Worm (Caenorhabditis elegans) whole organism, L4 larva: Measurements from ENCODE around the gene gadr-2.

ENCODE experiments used
- F37D6.2 ChIP-seq: sonication (generic microtip); optimal IDR thresholded peaks from 2 replicates; lab custom pipeline; 2016; ENCODE audit warnings: mild to moderate bottlenecking, missing genetic modification characterization, missing compliant biosample characterization
- R02D3.7 ChIP-seq: fragments of 150-350 bp; sonication (generic microtip); optimal IDR thresholded peaks from 3 replicates; lab custom pipeline; 2014; ENCODE audit warnings: missing biosample characterization, missing genetic modification characterization
- T20F7.1 ChIP-seq: fragments of 200-800 bp; sonication (Bioruptor generic); optimal IDR thresholded peaks from 2 replicates; lab custom pipeline; 2018; ENCODE audit warnings: mild to moderate bottlenecking, missing genetic modification characterization, missing compliant biosample characterization
- T26A8.4 ChIP-seq: fragments of 200-800 bp; sonication (Bioruptor generic); IDR thresholded peaks from 2 replicates; pipeline ENCODE4 v1.3.6; 2022; ENCODE audit warnings: missing genetic modification characterization, missing compliant biosample characterization
- aha-1 ChIP-seq: fragments of 150-350 bp; peaks from one replicate; lab custom pipeline; 2014; ENCODE audit warnings: missing biosample characterization, missing genetic modification characterization
- aly-2 ChIP-seq: sonication (generic microtip); optimal IDR thresholded peaks from 2 replicates; lab custom pipeline; 2018; ENCODE audit warnings: missing biosample characterization, missing genetic modification characterization
- ama-1 ChIP-seq: fragments of 150-350 bp; optimal IDR thresholded peaks from 2 replicates; lab custom pipeline; 2014; ENCODE audit warnings: inconsistent platforms, mixed read lengths
- ceh-20 ChIP-seq: fragments of 200-800 bp; sonication (Bioruptor generic); IDR thresholded peaks from 2 replicates; pipeline ENCODE4 v1.3.6; 2022; ENCODE audit warnings: missing genetic modification reagents, missing genetic modification characterization, missing compliant biosample characterization
- ceh-28 ChIP-seq: fragments of 150-350 bp; optimal IDR thresholded peaks from 2 replicates; lab custom pipeline; 2014; ENCODE audit warnings: missing biosample characterization, missing genetic modification reagents, missing genetic modification characterization
- ceh-32 ChIP-seq: sonication (generic microtip); optimal IDR thresholded peaks from 2 replicates; lab custom pipeline; 2016; ENCODE audit warnings: mild to moderate bottlenecking, missing genetic modification characterization, missing compliant biosample characterization; ENCODE audit not compliant: poor library complexity
- ceh-82 ChIP-seq: sonication (generic microtip); optimal IDR thresholded peaks from 2 replicates; lab custom pipeline; 2017; ENCODE audit warnings: missing biosample characterization, missing genetic modification characterization
- daf-12 ChIP-seq: fragments of 150-350 bp; optimal IDR thresholded peaks from 2 replicates; lab custom pipeline; 2014; ENCODE audit warnings: missing biosample characterization, missing genetic modification reagents, missing genetic modification characterization
- daf-19 ChIP-seq: fragments of 200-800 bp; sonication (Bioruptor generic); conservative IDR thresholded peaks from 2 replicates; pipeline ENCODE4 v1.3.6; 2022; ENCODE audit warnings: missing genetic modification characterization, missing compliant biosample characterization
- dmd-8 ChIP-seq: fragments of 200-800 bp; sonication (Bioruptor generic); IDR thresholded peaks from 2 replicates; pipeline ENCODE4 v1.3.6; 2022; ENCODE audit warnings: missing genetic modification characterization, missing compliant biosample characterization
- dmd-9 ChIP-seq: fragments of 200-800 bp; sonication (Bioruptor generic); IDR thresholded peaks from 2 replicates; pipeline ENCODE4 v1.3.6; 2022; ENCODE audit warnings: missing genetic modification reagents, missing genetic modification characterization, missing compliant biosample characterization
- dpl-1 ChIP-seq: fragments of 150-350 bp; optimal IDR thresholded peaks from 2 replicates; lab custom pipeline; 2014; ENCODE audit warnings: missing biosample characterization, missing genetic modification reagents, missing genetic modification characterization
- egl-27 ChIP-seq: sonication (generic microtip); optimal IDR thresholded peaks from 3 replicates; lab custom pipeline; 2017; ENCODE audit warnings: missing biosample characterization, missing genetic modification reagents, missing genetic modification characterization
- gei-8 ChIP-seq: fragments of 200-800 bp; sonication (Bioruptor generic); optimal IDR thresholded peaks from 2 replicates; lab custom pipeline; 2018; ENCODE audit warnings: mild to moderate bottlenecking, missing genetic modification characterization, missing compliant biosample characterization
- hif-1 ChIP-seq, 2 experiments: sonication (generic microtip); optimal IDR thresholded peaks; 2 replicates each; lab custom pipeline; 2016 to 2017; ENCODE audit warnings: missing compliant biosample characterization in 2 of 2, missing genetic modification characterization in 2 of 2, missing genetic modification reagents in 2 of 2, missing genotype in 2 of 2, mild to moderate bottlenecking in 1 of 2
- hlh-11 ChIP-seq: fragments of 200-800 bp; sonication (Bioruptor generic); optimal IDR thresholded peaks from 2 replicates; lab custom pipeline; 2018; ENCODE audit warnings: mild to moderate bottlenecking, missing genetic modification characterization, missing compliant biosample characterization
- hlh-30 ChIP-seq: sonication (generic microtip); optimal IDR thresholded peaks from 2 replicates; lab custom pipeline; 2017; ENCODE audit warnings: antibody characterized with exemption, mild to moderate bottlenecking, missing genetic modification characterization, missing compliant biosample characterization; ENCODE audit not compliant: insufficient read depth
- hmg-1.1 ChIP-seq: fragments of 200-800 bp; sonication (Bioruptor generic); IDR thresholded peaks from 2 replicates; pipeline ENCODE4 v1.3.6; 2022; ENCODE audit warnings: missing genetic modification reagents, missing genetic modification characterization, missing compliant biosample characterization
- lim-7 ChIP-seq: fragments of 200-800 bp; sonication (Bioruptor generic); IDR thresholded peaks from 2 replicates; pipeline ENCODE4 v1.3.6; 2022; ENCODE audit warnings: missing genetic modification characterization, missing compliant biosample characterization
- lin-1 ChIP-seq: fragments of 200-800 bp; sonication (Bioruptor generic); IDR thresholded peaks from 2 replicates; pipeline ENCODE4 v1.3.6; 2022; ENCODE audit warnings: missing genetic modification reagents, missing genetic modification characterization, missing compliant biosample characterization
- lin-29 ChIP-seq: fragments of 200-800 bp; sonication (Bioruptor generic); IDR thresholded peaks from 2 replicates; pipeline ENCODE4 v1.3.6; 2022; ENCODE audit warnings: missing genetic modification reagents, missing genetic modification characterization, missing compliant biosample characterization
- lin-38 ChIP-seq: fragments of 200-800 bp; sonication (Bioruptor generic); IDR thresholded peaks from 2 replicates; pipeline ENCODE4 v1.3.6; 2022; ENCODE audit warnings: missing genetic modification reagents, missing genetic modification characterization, missing compliant biosample characterization
- lin-39 ChIP-seq: fragments of 150-350 bp; optimal IDR thresholded peaks from 2 replicates; lab custom pipeline; 2014; ENCODE audit warnings: missing biosample characterization, missing genetic modification reagents, missing genetic modification characterization
- lir-3 ChIP-seq: sonication (generic microtip); optimal IDR thresholded peaks from 2 replicates; lab custom pipeline; 2016; ENCODE audit warnings: mild to moderate bottlenecking, missing genetic modification characterization, missing compliant biosample characterization
- lsy-2 ChIP-seq, 2 experiments: fragments of 150-350 bp in 1 of 2; sonication (generic microtip) in 1 of 2; optimal IDR thresholded peaks; 2 replicates each; lab custom pipeline; 2014 to 2017; ENCODE audit warnings: missing biosample characterization in 2 of 2, missing genetic modification characterization in 2 of 2
- mdt-29 ChIP-seq: fragments of 200-800 bp; sonication (Bioruptor generic); IDR thresholded peaks from 2 replicates; pipeline ENCODE4 v1.3.6; 2022; ENCODE audit warnings: missing genetic modification reagents, missing genetic modification characterization, missing compliant biosample characterization
- mxl-3 ChIP-seq: fragments of 200-800 bp; sonication (Bioruptor generic); optimal IDR thresholded peaks from 2 replicates; lab custom pipeline; 2018; ENCODE audit warnings: mild to moderate bottlenecking, missing genetic modification characterization, missing compliant biosample characterization
- nhr-102 ChIP-seq: sonication (generic microtip); optimal IDR thresholded peaks from 2 replicates; lab custom pipeline; 2016; ENCODE audit warnings: mild to moderate bottlenecking, missing genetic modification characterization, moderate library complexity, missing compliant biosample characterization
- nhr-11 ChIP-seq: fragments of 150-350 bp; optimal IDR thresholded peaks from 2 replicates; lab custom pipeline; 2014; ENCODE audit warnings: missing biosample characterization, missing genetic modification characterization
- nhr-42 ChIP-seq: fragments of 200-800 bp; sonication (Bioruptor generic); IDR thresholded peaks from 2 replicates; pipeline ENCODE4 v1.3.6; 2022; ENCODE audit warnings: missing genetic modification characterization, missing compliant biosample characterization
- nhr-6 ChIP-seq: fragments of 150-350 bp; optimal IDR thresholded peaks from 2 replicates; lab custom pipeline; 2014; ENCODE audit warnings: missing biosample characterization, missing genetic modification characterization
- nhr-76 ChIP-seq: fragments of 150-350 bp; optimal IDR thresholded peaks from 2 replicates; lab custom pipeline; 2014; ENCODE audit warnings: missing biosample characterization, missing genetic modification characterization
- nhr-77 ChIP-seq: fragments of 150-350 bp; optimal IDR thresholded peaks from 2 replicates; lab custom pipeline; 2014; ENCODE audit warnings: missing biosample characterization, missing genetic modification characterization
- pha-4 ChIP-seq, 2 experiments: fragments of 150-350 bp in 1 of 2; fragments of 200-800 bp in 1 of 2; sonication (Bioruptor generic) in 1 of 2; IDR thresholded peaks in 1 of 2; optimal IDR thresholded peaks in 1 of 2; 2 replicates each; pipeline versions ENCODE4 v1.3.6 to Lab custom; 2014 to 2022; ENCODE audit warnings: missing genetic modification characterization in 2 of 2, missing genetic modification reagents in 2 of 2, missing biosample characterization in 1 of 2, missing compliant biosample characterization in 1 of 2
- rbr-2 ChIP-seq: sonication (generic microtip); optimal IDR thresholded peaks from 2 replicates; lab custom pipeline; 2016; ENCODE audit warnings: missing genotype, missing genetic modification characterization, missing compliant biosample characterization
- sdz-12 ChIP-seq: fragments of 200-800 bp; sonication (Bioruptor generic); optimal IDR thresholded peaks from 2 replicates; lab custom pipeline; 2018; ENCODE audit warnings: mild to moderate bottlenecking, missing genetic modification characterization, missing compliant biosample characterization
- snpc-1.2 ChIP-seq: fragments of 200-800 bp; sonication (Bioruptor generic); IDR thresholded peaks from 2 replicates; pipeline ENCODE4 v1.3.6; 2022; ENCODE audit warnings: missing genetic modification reagents, missing genetic modification characterization, missing compliant biosample characterization
- spr-3 ChIP-seq: fragments of 200-800 bp; sonication (Bioruptor generic); optimal IDR thresholded peaks from 2 replicates; lab custom pipeline; 2018; ENCODE audit warnings: mild to moderate bottlenecking, missing genetic modification characterization, missing compliant biosample characterization
- tra-1 ChIP-seq: fragments of 200-800 bp; sonication (Bioruptor generic); IDR thresholded peaks from 2 replicates; pipeline ENCODE4 v1.3.6; 2022; ENCODE audit warnings: missing genetic modification reagents, missing genetic modification characterization, missing compliant biosample characterization
- unc-62 ChIP-seq, 3 experiments: fragments of 150-350 bp in 1 of 3; sonication (generic microtip); optimal IDR thresholded peaks in 2 of 3; peaks in 1 of 3; 1 replicate in 1 of 3; 2 replicates in 2 of 3; lab custom pipeline; 2014 to 2017; ENCODE audit warnings: missing biosample characterization in 3 of 3, missing genetic modification characterization in 3 of 3, missing genetic modification reagents in 3 of 3, missing genotype in 1 of 3
- zfp-3 ChIP-seq: fragments of 200-800 bp; sonication (Bioruptor generic); conservative IDR thresholded peaks from 2 replicates; pipeline ENCODE4 v1.3.6; 2022; ENCODE audit warnings: missing genetic modification reagents, missing genetic modification characterization, missing compliant biosample characterization
- zip-11 ChIP-seq: fragments of 200-800 bp; sonication (Bioruptor generic); IDR thresholded peaks from 2 replicates; pipeline ENCODE4 v1.3.6; 2022; ENCODE audit warnings: missing genetic modification characterization, missing compliant biosample characterization
- zip-2 ChIP-seq: fragments of 150-350 bp; optimal IDR thresholded peaks from 2 replicates; lab custom pipeline; 2014; ENCODE audit warnings: missing biosample characterization, missing genetic modification characterization
- ztf-11 ChIP-seq: fragments of 150-350 bp; optimal IDR thresholded peaks from 2 replicates; lab custom pipeline; 2014; ENCODE audit warnings: missing biosample characterization, missing genetic modification characterization

Gene gadr-2

ce11 chrIV:9511640-9512039, 26.7 kb upstream of the gadr-2 start (continued):
- TF ChIP-seq nhr-77 (tag; lab: Kevin White, UChicago) (no peak), snpc-1.2 (GFP tag; lab: Robert Waterston, UW) (0 out of 2 replicates have a peak, but pooled peaks have one; percentile 6), ceh-82 (no peak), ama-1 (lab: Kevin White, UChicago) (no peak), zip-2 (tag; lab: Kevin White, UChicago) (no peak), ceh-32 (tag; lab: Kevin White, UChicago) (no peak), ceh-20 (no peak), lin-38 (peak; percentile 2; the same call in 1 of the 2 replicates), dmd-8 (no peak), F37D6.2 (tag; lab: Kevin White, UChicago) (no peak), ceh-28 (tag; lab: Kevin White, UChicago) (no peak), rbr-2 (tag; lab: Kevin White, UChicago) (no peak), spr-3 (GFP tag; lab: Kevin White, UChicago) (no peak), T20F7.1 (GFP tag; lab: Kevin White, UChicago) (no peak)

DNA sequence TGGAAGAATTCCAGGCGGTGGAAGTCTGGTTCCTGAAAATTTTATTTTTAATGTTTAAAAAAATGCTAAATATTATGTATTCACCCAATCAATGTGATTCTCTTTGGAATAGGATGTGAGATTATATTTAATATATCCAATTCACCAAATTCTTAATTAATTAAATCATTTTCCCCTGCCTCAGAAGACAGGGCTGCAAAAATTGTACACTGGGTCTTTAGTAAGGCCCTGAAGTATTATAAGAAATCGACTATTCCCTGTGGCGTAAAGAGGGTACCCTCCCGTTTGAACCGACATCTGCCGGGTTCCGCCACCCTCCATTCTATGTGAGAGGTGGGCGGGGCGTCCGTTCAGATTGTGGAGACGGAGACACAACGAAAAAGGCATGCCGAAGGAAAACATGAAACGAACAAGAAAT, 26.3 kb upstream of the gadr-2 start:
- TF ChIP-seq T20F7.1 (GFP tag; lab: Kevin White, UChicago) (peak; percentile 65), nhr-76 (no peak), zip-11 (GFP tag; lab: Robert Waterston, UW) (no peak), dmd-9 (GFP tag; lab: Robert Waterston, UW) (no peak), hlh-30 (peak; percentile 66), zfp-3 (GFP tag; lab: Robert Waterston, UW) (no peak), nhr-77 (tag; lab: Kevin White, UChicago) (no peak), daf-19 (GFP tag; lab: Robert Waterston, UW) (no peak; the same call in 1 of the 2 replicates), ztf-11 (no peak), aha-1 (tag; lab: Kevin White, UChicago) (no peak), aly-2 (tag; lab: Kevin White, UChicago) (no peak), hif-1 (tag; optimal IDR thresholded peaks at IDR 0.05; lab: Kevin White, UChicago) (peak in 1 of 2 experiments; percentile 48), nhr-11 (tag; lab: Kevin White, UChicago) (no peak), zip-2 (tag; lab: Kevin White, UChicago) (peak; percentile 39), hlh-11 (tag; lab: Kevin White, UChicago) (peak; percentile 65), ceh-82 (no peak), pha-4 (GFP tag; IDR thresholded peaks at IDR 0.05; lab: Robert Waterston, UW) (peak; percentile 56; the same call in 1 of the 2 replicates), pha-4 (tag; optimal IDR thresholded peaks at IDR 0.05; lab: Kevin White, UChicago) (no peak), mdt-29 (GFP tag; lab: Robert Waterston, UW) (0 out of 2 replicates have a peak, but pooled peaks have one; percentile 28), unc-62 (GFP tag; optimal IDR thresholded peaks at IDR 0.05 in 1 of 2; lab: Kevin White, UChicago) (peak in 1 of 2 experiments; percentile 86), unc-62 (tag; optimal IDR thresholded peaks at IDR 0.05; lab: Kevin White, UChicago) (no peak), rbr-2 (tag; lab: Kevin White, UChicago) (peak; percentile 74), hmg-1.1 (GFP tag; lab: Robert Waterston, UW) (peak; percentile 62), ceh-28 (tag; lab: Kevin White, UChicago) (no peak), lin-39 (no peak), T26A8.4 (GFP tag; lab: Robert Waterston, UW) (peak; percentile 81), R02D3.7 (tag; lab: Kevin White, UChicago) (no peak), nhr-102 (tag; lab: Kevin White, UChicago) (peak; percentile 67), gei-8 (no peak), daf-12 (tag; lab: Kevin White, UChicago) (no peak), tra-1 (0 out of 2 replicates have a peak, but pooled peaks have one; percentile 17), lim-7 (0 out of 2 replicates have a peak, but pooled peaks have one; percentile 26), egl-27 (tag; lab: Kevin White, UChicago) (no peak), sdz-12 (GFP tag; lab: Kevin White, UChicago) (peak; percentile 75), lir-3 (tag; lab: Kevin White, UChicago) (no peak), lsy-2 (tag; optimal IDR thresholded peaks at IDR 0.05; lab: Kevin White, UChicago) (peak; percentile 33 to 73), nhr-42 (GFP tag; lab: Robert Waterston, UW) (no peak), lin-1 (GFP tag; lab: Robert Waterston, UW) (no peak), nhr-6 (peak; percentile 66), mxl-3 (GFP tag; lab: Kevin White, UChicago) (no peak), spr-3 (GFP tag; lab: Kevin White, UChicago) (peak; percentile 59), lin-29 (GFP tag; lab: Robert Waterston, UW) (no peak), dpl-1 (GFP tag; lab: Kevin White, UChicago) (peak; percentile 41)
